Fruit fly (Drosophila melanogaster) whole organism, embryonic: ENCODE data around the gene ssp7.

Experiments used
- Aef1 ChIP-seq: fragments of 200-800 bp; sonication (Bioruptor generic); IDR thresholded peaks from 3 replicates; pipeline ENCODE4 v1.3.6; 2022; ENCODE audit warnings: missing biosample characterization, missing genetic modification characterization
- Asciz ChIP-seq: fragments of 200-800 bp; sonication (Bioruptor generic); optimal IDR thresholded peaks from 2 replicates; lab custom pipeline; 2017; ENCODE audit warnings: missing biosample characterization, mild to moderate bottlenecking, missing genetic modification characterization, missing genetic modification reagents
- B-H1 ChIP-seq: fragments of 200-800 bp; sonication (Bioruptor generic); IDR thresholded peaks from 3 replicates; pipeline ENCODE4 v1.3.6; 2022; ENCODE audit warnings: missing biosample characterization, missing genetic modification characterization
- B-H2 ChIP-seq: fragments of 200-800 bp; sonication (Bioruptor generic); optimal IDR thresholded peaks from 2 replicates; lab custom pipeline; 2018; ENCODE audit warnings: missing biosample characterization, mild to moderate bottlenecking, missing genetic modification characterization
- BEAF-32 ChIP-seq: fragments of 200-800 bp; sonication (Bioruptor generic); optimal IDR thresholded peaks from 3 replicates; lab custom pipeline; 2017; ENCODE audit warnings: missing biosample characterization, missing genetic modification characterization, mild to moderate bottlenecking, moderate library complexity, missing genetic modification reagents
- Blimp-1 ChIP-seq: fragments of 200-800 bp; sonication (Bioruptor generic); optimal IDR thresholded peaks from 3 replicates; lab custom pipeline; 2018; ENCODE audit warnings: missing biosample characterization, missing genetic modification characterization, mild to moderate bottlenecking, moderate library complexity, missing genetic modification reagents
- CG11504 ChIP-seq: fragments of 200-800 bp; sonication (Bioruptor generic); optimal IDR thresholded peaks from 3 replicates; lab custom pipeline; 2019; ENCODE audit warnings: missing biosample characterization, mild to moderate bottlenecking, missing genetic modification characterization, moderate library complexity
- CG15696 ChIP-seq: fragments of 200-800 bp; sonication (Bioruptor generic); optimal IDR thresholded peaks from 2 replicates; lab custom pipeline; 2019; ENCODE audit warnings: missing biosample characterization, mild to moderate bottlenecking, missing genetic modification characterization, moderate library complexity
- CG16813 ChIP-seq: fragments of 200-800 bp; sonication (Bioruptor generic); IDR thresholded peaks from 3 replicates; pipeline ENCODE4 v1.3.6; 2022; ENCODE audit warnings: missing biosample characterization, missing genetic modification characterization; ENCODE audit not compliant: partially characterized antibody
- CG17912 ChIP-seq: fragments of 200-800 bp; sonication (Bioruptor generic); optimal IDR thresholded peaks from 2 replicates; lab custom pipeline; 2018; ENCODE audit warnings: missing biosample characterization, mild to moderate bottlenecking, missing genetic modification characterization
- CG18011 ChIP-seq: fragments of 200-800 bp; sonication (Bioruptor generic); optimal IDR thresholded peaks from 2 replicates; lab custom pipeline; 2017; ENCODE audit warnings: missing biosample characterization, missing genetic modification characterization, mild to moderate bottlenecking, moderate library complexity, missing genotype
- CG18764 ChIP-seq: fragments of 200-800 bp; sonication (Bioruptor generic); optimal IDR thresholded peaks from 3 replicates; lab custom pipeline; 2016; ENCODE audit warnings: missing biosample characterization, missing genetic modification characterization
- CG2116 ChIP-seq: fragments of 200-800 bp; sonication (Bioruptor generic); optimal IDR thresholded peaks from 3 replicates; lab custom pipeline; 2018; ENCODE audit warnings: missing biosample characterization, mild to moderate bottlenecking, missing genetic modification characterization
- CG30020 ChIP-seq: fragments of 200-800 bp; optimal IDR thresholded peaks from 2 replicates; lab custom pipeline; 2019; ENCODE audit warnings: missing biosample characterization, mild to moderate bottlenecking, missing genetic modification characterization, moderate library complexity
- CG32767 ChIP-seq: fragments of 200-800 bp; sonication (Bioruptor generic); IDR thresholded peaks from 2 replicates; pipeline ENCODE4 v1.3.6; 2022; ENCODE audit warnings: missing biosample characterization, missing genetic modification characterization
- CG3995 ChIP-seq: fragments of 200-800 bp; sonication (Bioruptor generic); optimal IDR thresholded peaks from 3 replicates; lab custom pipeline; 2016; ENCODE audit warnings: missing biosample characterization, missing genetic modification characterization
- CG42726 ChIP-seq: fragments of 200-800 bp; sonication (Bioruptor generic); IDR thresholded peaks from 2 replicates; pipeline ENCODE4 v1.3.6; 2022; ENCODE audit warnings: missing biosample characterization, missing genetic modification characterization; ENCODE audit not compliant: partially characterized antibody
- CG7963 ChIP-seq: fragments of 200-800 bp; sonication (Bioruptor generic); IDR thresholded peaks from 3 replicates; pipeline ENCODE4 v1.3.6; 2022; ENCODE audit warnings: missing biosample characterization, missing genetic modification characterization; ENCODE audit not compliant: partially characterized antibody
- CG8478 ChIP-seq: fragments of >200 bp; optimal IDR thresholded peaks from 2 replicates; lab custom pipeline; 2018
- CG9932 ChIP-seq: fragments of 200-800 bp; sonication (Bioruptor generic); IDR thresholded peaks from 2 replicates; pipeline ENCODE4 v1.3.6; 2022; ENCODE audit warnings: missing biosample characterization, missing genetic modification characterization
- Chrac-16 ChIP-seq: fragments of 200-800 bp; sonication (Bioruptor generic); optimal IDR thresholded peaks from 3 replicates; lab custom pipeline; 2016; ENCODE audit warnings: missing biosample characterization, missing genetic modification characterization
- CoRest ChIP-seq: fragments of 200-800 bp; sonication (Bioruptor generic); optimal IDR thresholded peaks from 3 replicates; lab custom pipeline; 2018; ENCODE audit warnings: missing biosample characterization, mild to moderate bottlenecking, missing genetic modification characterization, moderate library complexity
- Dip2 ChIP-seq: fragments of 200-800 bp; sonication (Bioruptor generic); IDR thresholded peaks from 2 replicates; pipeline ENCODE4 v1.3.6; 2022; ENCODE audit warnings: missing biosample characterization, missing genetic modification characterization
- Dp ChIP-seq: fragments of 200-800 bp; sonication (Bioruptor generic); optimal IDR thresholded peaks from 2 replicates; lab custom pipeline; 2018; ENCODE audit warnings: missing biosample characterization, mild to moderate bottlenecking, missing genetic modification characterization, moderate library complexity
- E2f2 ChIP-seq: fragments of 200-800 bp; sonication (Bioruptor generic); IDR thresholded peaks from 2 replicates; pipeline ENCODE4 v1.3.6; 2022; ENCODE audit warnings: missing biosample characterization, missing genetic modification characterization
- ERR ChIP-seq: fragments of 200-800 bp; sonication (Bioruptor generic); optimal IDR thresholded peaks from 2 replicates; lab custom pipeline; 2016; ENCODE audit warnings: missing biosample characterization, missing genetic modification characterization
- Elba2 ChIP-seq: fragments of 200-800 bp; sonication (Bioruptor generic); optimal IDR thresholded peaks from 3 replicates; lab custom pipeline; 2016; ENCODE audit warnings: missing biosample characterization, missing genetic modification characterization
- Fer3 ChIP-seq: fragments of 200-800 bp; sonication (Bioruptor generic); optimal IDR thresholded peaks from 2 replicates; lab custom pipeline; 2018; ENCODE audit warnings: missing biosample characterization, mild to moderate bottlenecking, missing genetic modification characterization, moderate library complexity
- HLH4C ChIP-seq: fragments of 200-800 bp; sonication (Bioruptor generic); IDR thresholded peaks from 3 replicates; pipeline ENCODE4 v1.3.6; 2022; ENCODE audit warnings: missing biosample characterization, missing genetic modification characterization; ENCODE audit not compliant: partially characterized antibody
- Oli ChIP-seq: fragments of 200-800 bp; sonication (Bioruptor generic); optimal IDR thresholded peaks from 2 replicates; lab custom pipeline; 2018; ENCODE audit warnings: missing biosample characterization, mild to moderate bottlenecking, missing genetic modification characterization, moderate library complexity
- Scr ChIP-seq: fragments of 200-800 bp; sonication (Bioruptor generic); IDR thresholded peaks from 2 replicates; pipeline ENCODE4 v1.3.6; 2022; ENCODE audit warnings: missing biosample characterization, missing genetic modification characterization; ENCODE audit not compliant: partially characterized antibody
- az2 ChIP-seq: fragments of 200-800 bp; sonication (Bioruptor generic); optimal IDR thresholded peaks from 3 replicates; lab custom pipeline; 2016; ENCODE audit warnings: missing biosample characterization, missing genetic modification characterization
- bigmax ChIP-seq: fragments of 200-800 bp; sonication (Bioruptor generic); optimal IDR thresholded peaks from 2 replicates; lab custom pipeline; 2018; ENCODE audit warnings: missing biosample characterization, mild to moderate bottlenecking, missing genetic modification characterization
- chif ChIP-seq, 2 experiments: fragments of 200-800 bp; sonication (Bioruptor generic); optimal IDR thresholded peaks; 3 replicates each; lab custom pipeline; 2016; ENCODE audit warnings: missing biosample characterization in 2 of 2, missing genetic modification characterization in 2 of 2
- chinmo ChIP-seq: fragments of 200-800 bp; sonication (Bioruptor generic); IDR thresholded peaks from 4 replicates; pipeline ENCODE4 v1.3.6; 2022; ENCODE audit warnings: missing biosample characterization, missing genetic modification characterization; ENCODE audit not compliant: partially characterized antibody
- fd96Cb ChIP-seq: fragments of 200-800 bp; sonication (Bioruptor generic); optimal IDR thresholded peaks from 2 replicates; lab custom pipeline; 2018; ENCODE audit warnings: missing biosample characterization, mild to moderate bottlenecking, missing genetic modification characterization, moderate library complexity
- inv ChIP-seq: fragments of 200-800 bp; sonication (Bioruptor generic); IDR thresholded peaks from 2 replicates; pipeline ENCODE4 v1.3.6; 2022; ENCODE audit warnings: missing biosample characterization, missing genetic modification characterization; ENCODE audit not compliant: partially characterized antibody
- pfk ChIP-seq: fragments of 200-800 bp; sonication (Bioruptor generic); optimal IDR thresholded peaks from 2 replicates; lab custom pipeline; 2018; ENCODE audit warnings: missing biosample characterization, mild to moderate bottlenecking, missing genetic modification characterization, moderate library complexity
- pho ChIP-seq: fragments of 200-800 bp; sonication (Bioruptor generic); optimal IDR thresholded peaks from 2 replicates; lab custom pipeline; 2016; ENCODE audit warnings: missing biosample characterization, missing genetic modification characterization
- phol ChIP-seq: fragments of 200-800 bp; sonication (Bioruptor generic); optimal IDR thresholded peaks from 3 replicates; lab custom pipeline; 2018; ENCODE audit warnings: missing biosample characterization, mild to moderate bottlenecking, missing genetic modification characterization, moderate library complexity
- pros ChIP-seq: fragments of 200-800 bp; sonication (Bioruptor generic); optimal IDR thresholded peaks from 3 replicates; lab custom pipeline; 2019; ENCODE audit warnings: missing biosample characterization, mild to moderate bottlenecking, missing genetic modification characterization, moderate library complexity
- pzg ChIP-seq: fragments of 200-800 bp; sonication (Bioruptor generic); optimal IDR thresholded peaks from 3 replicates; lab custom pipeline; 2018; ENCODE audit warnings: missing biosample characterization, mild to moderate bottlenecking, missing genetic modification characterization, moderate library complexity
- rib ChIP-seq: fragments of 200-800 bp; sonication (Bioruptor generic); IDR thresholded peaks from 2 replicates; pipeline ENCODE4 v1.3.6; 2022; ENCODE audit warnings: missing biosample characterization, missing genetic modification characterization
- scrt ChIP-seq: fragments of 200-800 bp; sonication (Bioruptor generic); optimal IDR thresholded peaks from 2 replicates; lab custom pipeline; 2018; ENCODE audit warnings: missing biosample characterization, mild to moderate bottlenecking, missing genetic modification characterization, moderate library complexity
- slbo ChIP-seq: fragments of 200-800 bp; sonication (Bioruptor generic); IDR thresholded peaks from 2 replicates; pipeline ENCODE4 v1.3.6; 2022; ENCODE audit warnings: missing biosample characterization, missing genetic modification characterization
- unc-4 ChIP-seq: fragments of 200-800 bp; sonication (Bioruptor generic); IDR thresholded peaks from 2 replicates; pipeline ENCODE4 v1.3.6; 2022; ENCODE audit warnings: missing biosample characterization, missing genetic modification characterization; ENCODE audit not compliant: partially characterized antibody
- vvl ChIP-seq: fragments of 200-800 bp; sonication (Bioruptor generic); IDR thresholded peaks from 2 replicates; pipeline ENCODE4 v1.3.6; 2022; ENCODE audit warnings: missing biosample characterization, missing genetic modification characterization

Gene ssp7

dm6 chrX:11128828-11129227, 11.2 kb downstream of the ssp7 start, which contains the start of gene SrpRalpha (continued):
- TF ChIP-seq pros (GFP tag; lab: Kevin White, UChicago) (no peak), ERR (no peak), Scr (peak; percentile 42; the same call in 1 of the 2 replicates), Blimp-1 (no peak), BEAF-32 (GFP tag; lab: Kevin White, UChicago) (peak; percentile 46), CG32767 (GFP tag; lab: Robert Waterston, UW) (no peak), Dp (GFP tag; lab: Kevin White, UChicago) (peak; percentile 63), unc-4 (GFP tag; lab: Robert Waterston, UW) (peak; percentile 47; the same call in 1 of the 2 replicates), CG11504 (tag; lab: Kevin White, UChicago) (no peak), fd96Cb (tag; lab: Kevin White, UChicago) (no peak), Asciz (GFP tag; lab: Kevin White, UChicago) (no peak), vvl (peak; percentile 63; the same call in 1 of the 2 replicates), E2f2 (GFP tag; lab: Robert Waterston, UW) (peak; percentile 74), chinmo (peak; percentile 74; the same call in 1 of the 4 replicates), pfk (GFP tag; lab: Kevin White, UChicago) (no peak)

- TF ChIP-seq CG9932: 0 out of 2 replicates have a peak, but pooled peaks have one; percentile 18
- TF ChIP-seq rib (GFP tag; lab: Robert Waterston, UW): no peak
- peak in 1 of 2 experiments; percentile 20 for TF ChIP-seq chif (GFP tag; optimal IDR thresholded peaks at IDR 0.05; lab: Kevin White, UChicago)
- TF ChIP-seq CoRest (tag; lab: Kevin White, UChicago): peak; percentile 6
- TF ChIP-seq phol (tag; lab: Kevin White, UChicago): peak; percentile 33
- TF ChIP-seq CG7963 (GFP tag; lab: Robert Waterston, UW): peak; percentile 56
- no peak for TF ChIP-seq fd96Cb (tag; lab: Kevin White, UChicago)
- no peak for TF ChIP-seq Chrac-16
- no peak for TF ChIP-seq Oli (tag; lab: Kevin White, UChicago)
- no peak for TF ChIP-seq CG15696 (tag; lab: Kevin White, UChicago)
- no peak for TF ChIP-seq bigmax (GFP tag; lab: Kevin White, UChicago)
- no peak for TF ChIP-seq Dip2 (GFP tag; lab: Robert Waterston, UW)
- TF ChIP-seq az2: no peak
- TF ChIP-seq Fer3 (tag; lab: Kevin White, UChicago): no peak
- peak; percentile 90 for TF ChIP-seq BEAF-32 (GFP tag; lab: Kevin White, UChicago)
- peak; percentile 74; the same call in 1 of the 2 replicates for TF ChIP-seq inv (GFP tag; lab: Robert Waterston, UW)
- peak; percentile 55; the same call in 1 of the 2 replicates for TF ChIP-seq CG42726 (GFP tag; lab: Robert Waterston, UW)
- TF ChIP-seq CG2116 (GFP tag; lab: Kevin White, UChicago): peak; percentile 67
- peak; percentile 36 for TF ChIP-seq pzg (GFP tag; lab: Kevin White, UChicago)
- no peak for TF ChIP-seq CG3995 (GFP tag; lab: Kevin White, UChicago)
- TF ChIP-seq CG8478 (lab: Kevin White, UChicago): no peak
- no peak for TF ChIP-seq B-H2 (GFP tag; lab: Kevin White, UChicago)
- TF ChIP-seq CG16813 (GFP tag; lab: Robert Waterston, UW): peak; percentile 85
- TF ChIP-seq CG18764 (GFP tag; lab: Kevin White, UChicago): no peak
- TF ChIP-seq HLH4C (GFP tag; lab: Robert Waterston, UW): peak; percentile 75
- no peak for TF ChIP-seq CG17912 (GFP tag; lab: Kevin White, UChicago)
- 0 out of 3 replicates have a peak, but pooled peaks have one; percentile 12 for TF ChIP-seq Aef1 (GFP tag; lab: Robert Waterston, UW)
- no peak for TF ChIP-seq scrt
- peak; percentile 26 for TF ChIP-seq pho
- peak; percentile 34; the same call in 1 of the 2 replicates for TF ChIP-seq slbo
- TF ChIP-seq CG30020: peak; percentile 27
- no peak for TF ChIP-seq CG18011
- TF ChIP-seq B-H1 (GFP tag; lab: Robert Waterston, UW): no peak
- peak; percentile 28 for TF ChIP-seq Elba2 (GFP tag; lab: Kevin White, UChicago)
Observed at dm6 chrX:11124749-11125508, 15.1 kb downstream of the ssp7 start, which contains the start of gene Rpt3. Gene Rpt3 (plus strand): TSS chrX:11125101.
